Worm (Caenorhabditis elegans) whole organism, early embryonic: ENCODE measurements around the gene pstk-1.

Experiments
- B0310.2 ChIP-seq: sonication (generic microtip); optimal IDR thresholded peaks from 2 replicates; lab custom pipeline; 2016; ENCODE audit warnings: mild to moderate bottlenecking, missing genetic modification characterization, missing compliant biosample characterization
- F13C5.2 ChIP-seq: sonication (generic microtip); optimal IDR thresholded peaks from 2 replicates; lab custom pipeline; 2017; ENCODE audit warnings: mild to moderate bottlenecking, missing genetic modification characterization, inconsistent platforms, missing compliant biosample characterization
- aly-1 ChIP-seq: sonication (generic microtip); optimal IDR thresholded peaks from 2 replicates; lab custom pipeline; 2016; ENCODE audit warnings: missing genetic modification characterization, missing compliant biosample characterization
- ama-1 ChIP-seq: fragments of 150-350 bp; optimal IDR thresholded peaks from 2 replicates; lab custom pipeline; 2014
- ceh-36 ChIP-seq: sonication (generic microtip); optimal IDR thresholded peaks from 2 replicates; lab custom pipeline; 2016; ENCODE audit warnings: missing genetic modification characterization, inconsistent platforms, missing compliant biosample characterization
- flt-1 ChIP-seq: fragments of 200-800 bp; sonication (Bioruptor generic); IDR thresholded peaks from 2 replicates; pipeline ENCODE4 v1.3.6; 2022; ENCODE audit warnings: missing genetic modification characterization, missing compliant biosample characterization
- pes-1 ChIP-seq: fragments of 200-800 bp; sonication (Bioruptor generic); IDR thresholded peaks from 2 replicates; pipeline ENCODE4 v1.3.6; 2022; ENCODE audit warnings: missing genetic modification reagents, missing genetic modification characterization, missing compliant biosample characterization
- scrt-1 ChIP-seq: fragments of 200-800 bp; sonication (Bioruptor generic); IDR thresholded peaks from 2 replicates; pipeline ENCODE4 v1.3.6; 2022; ENCODE audit warnings: missing genetic modification characterization, missing compliant biosample characterization
- sea-1 ChIP-seq: fragments of 200-800 bp; sonication (Bioruptor generic); conservative IDR thresholded peaks from 2 replicates; pipeline ENCODE4 v1.3.6; 2022; ENCODE audit warnings: missing genetic modification characterization, missing compliant biosample characterization
- tbx-11 ChIP-seq: fragments of 200-800 bp; sonication (Bioruptor generic); IDR thresholded peaks from 2 replicates; pipeline ENCODE4 v1.3.6; 2022; ENCODE audit warnings: missing genetic modification characterization, missing compliant biosample characterization

ce11 chrIII:12445991-12446502 is 20.4 kb upstream of the pstk-1 start, which contains the start of gene Y49E10.18:
- TF ChIP-seq F13C5.2 (tag; lab: Kevin White, UChicago) (no peak), flt-1 (no peak), ama-1 (lab: Kevin White, UChicago) (no peak), scrt-1 (GFP tag; lab: Robert Waterston, UW) (no peak), tbx-11 (GFP tag; lab: Robert Waterston, UW) (no peak), B0310.2 (tag; lab: Kevin White, UChicago) (no peak), pes-1 (no peak), sea-1 (GFP tag; lab: Robert Waterston, UW) (no peak), ceh-36 (tag; lab: Kevin White, UChicago) (no peak), aly-1 (tag; lab: Kevin White, UChicago) (no peak)
